Worm (Caenorhabditis elegans) whole organism, L1 larva: ENCODE measurements around the gene mlt-4.

Experiments used
- C04F5.9 ChIP-seq: sonication (generic microtip); optimal IDR thresholded peaks from 2 replicates; lab custom pipeline; 2016; ENCODE audit warnings: missing genetic modification characterization, missing compliant biosample characterization
- C16A3.4 ChIP-seq: fragments of 150-350 bp; optimal IDR thresholded peaks from 2 replicates; lab custom pipeline; 2014; ENCODE audit warnings: missing biosample characterization, missing genetic modification characterization
- alr-1 ChIP-seq: fragments of 200-800 bp; sonication (Bioruptor generic); optimal IDR thresholded peaks from 2 replicates; lab custom pipeline; 2018; ENCODE audit warnings: borderline replicate concordance, mild to moderate bottlenecking, missing genetic modification characterization, missing compliant biosample characterization
- aly-2 ChIP-seq: fragments of 150-350 bp; optimal IDR thresholded peaks from 2 replicates; lab custom pipeline; 2014; ENCODE audit warnings: missing biosample characterization, missing genetic modification characterization
- ama-1 ChIP-seq: fragments of 150-350 bp; optimal IDR thresholded peaks from 2 replicates; lab custom pipeline; 2014
- blmp-1 ChIP-seq: fragments of 150-350 bp; optimal IDR thresholded peaks from 2 replicates; lab custom pipeline; 2014; ENCODE audit warnings: missing biosample characterization, missing genetic modification characterization
- ceh-88 ChIP-seq: fragments of 200-800 bp; sonication (Bioruptor generic); IDR thresholded peaks from 2 replicates; pipeline ENCODE4 v1.3.6; 2022; ENCODE audit warnings: missing genetic modification characterization, missing compliant biosample characterization
- dpl-1 ChIP-seq, 3 experiments: fragments of 150-350 bp in 2 of 3; sonication (generic microtip) in 1 of 3; optimal IDR thresholded peaks; 2 replicates each; lab custom pipeline; 2014 to 2017; ENCODE audit warnings: missing biosample characterization in 3 of 3, missing genetic modification characterization in 3 of 3, missing genetic modification reagents in 3 of 3
- efl-1 ChIP-seq, 4 experiments: fragments of 150-350 bp; optimal IDR thresholded peaks in 3 of 4; peaks in 1 of 4; 1 replicate in 1 of 4; 2 replicates in 3 of 4; lab custom pipeline; 2014; ENCODE audit warnings: missing biosample characterization in 2 of 4, missing genetic modification characterization in 2 of 4, missing genetic modification reagents in 2 of 4
- egl-13 ChIP-seq: sonication (generic microtip); optimal IDR thresholded peaks from 2 replicates; lab custom pipeline; 2016; ENCODE audit warnings: missing genotype, missing genetic modification reagents, missing genetic modification characterization, missing compliant biosample characterization
- elt-2 ChIP-seq: sonication (generic microtip); optimal IDR thresholded peaks from 2 replicates; lab custom pipeline; 2016; ENCODE audit warnings: missing genetic modification characterization, mild to moderate bottlenecking, inconsistent platforms, missing compliant biosample characterization, missing genetic modification reagents
- fkh-8 ChIP-seq: sonication (generic microtip); optimal IDR thresholded peaks from 2 replicates; lab custom pipeline; 2016; ENCODE audit warnings: mild to moderate bottlenecking, missing genetic modification characterization, missing compliant biosample characterization
- fos-1 ChIP-seq: fragments of 150-350 bp; optimal IDR thresholded peaks from 2 replicates; lab custom pipeline; 2014; ENCODE audit warnings: missing biosample characterization, missing genetic modification characterization
- hlh-4 ChIP-seq: sonication (generic microtip); optimal IDR thresholded peaks from 2 replicates; lab custom pipeline; 2016; ENCODE audit warnings: mild to moderate bottlenecking, missing genetic modification characterization, missing compliant biosample characterization
- hpl-2 ChIP-seq: fragments of 150-350 bp; optimal IDR thresholded peaks from 2 replicates; lab custom pipeline; 2014; ENCODE audit warnings: missing biosample characterization, missing genetic modification reagents, missing genetic modification characterization
- irx-1 ChIP-seq: sonication (generic microtip); optimal IDR thresholded peaks from 2 replicates; lab custom pipeline; 2016; ENCODE audit warnings: missing genetic modification characterization, missing compliant biosample characterization
- lin-13 ChIP-seq: fragments of 150-350 bp; optimal IDR thresholded peaks from 2 replicates; lab custom pipeline; 2014; ENCODE audit warnings: missing biosample characterization, missing genetic modification reagents, missing genetic modification characterization
- lin-15B ChIP-seq: fragments of 150-350 bp; sonication (generic microtip); optimal IDR thresholded peaks from 3 replicates; lab custom pipeline; 2014; ENCODE audit warnings: missing biosample characterization, missing genetic modification characterization
- lsy-2 ChIP-seq, 2 experiments: fragments of 150-350 bp; optimal IDR thresholded peaks; 2 replicates each; lab custom pipeline; 2014; ENCODE audit warnings: missing biosample characterization in 2 of 2, missing genetic modification characterization in 2 of 2
- mep-1 ChIP-seq: fragments of 150-350 bp; optimal IDR thresholded peaks from 2 replicates; lab custom pipeline; 2014; ENCODE audit warnings: missing biosample characterization, missing genetic modification characterization
- nhr-11 ChIP-seq: fragments of 150-350 bp; optimal IDR thresholded peaks from 2 replicates; lab custom pipeline; 2014; ENCODE audit warnings: missing biosample characterization, missing genetic modification characterization
- nhr-12 ChIP-seq: sonication (generic microtip); optimal IDR thresholded peaks from 2 replicates; lab custom pipeline; 2017; ENCODE audit warnings: missing biosample characterization, missing genetic modification characterization
- nhr-28 ChIP-seq: fragments of 150-350 bp; optimal IDR thresholded peaks from 2 replicates; lab custom pipeline; 2014; ENCODE audit warnings: missing biosample characterization, missing genetic modification characterization
- nhr-71 ChIP-seq: sonication (generic microtip); optimal IDR thresholded peaks from 2 replicates; lab custom pipeline; 2016; ENCODE audit warnings: mild to moderate bottlenecking, missing genetic modification characterization, moderate library complexity, missing compliant biosample characterization
- nhr-76 ChIP-seq: sonication (generic microtip); optimal IDR thresholded peaks from 2 replicates; lab custom pipeline; 2017; ENCODE audit warnings: missing biosample characterization, missing genetic modification characterization
- nhr-77 ChIP-seq: fragments of 150-350 bp; optimal IDR thresholded peaks from 2 replicates; lab custom pipeline; 2014; ENCODE audit warnings: missing biosample characterization, missing genetic modification characterization
- nhr-84 ChIP-seq: sonication (generic microtip); optimal IDR thresholded peaks from 2 replicates; lab custom pipeline; 2017; ENCODE audit warnings: missing biosample characterization, missing genetic modification characterization
- pax-3 ChIP-seq: fragments of 200-800 bp; sonication (Bioruptor generic); optimal IDR thresholded peaks from 2 replicates; lab custom pipeline; 2018; ENCODE audit warnings: mild to moderate bottlenecking, missing genetic modification characterization, moderate library complexity, missing compliant biosample characterization
- sox-4 ChIP-seq: sonication (generic microtip); optimal IDR thresholded peaks from 2 replicates; lab custom pipeline; 2016; ENCODE audit warnings: missing genetic modification characterization, missing compliant biosample characterization
- swsn-7 ChIP-seq: sonication (generic microtip); optimal IDR thresholded peaks from 2 replicates; lab custom pipeline; 2016; ENCODE audit warnings: missing genetic modification characterization, missing compliant biosample characterization
- tbx-2 ChIP-seq: sonication (generic microtip); optimal IDR thresholded peaks from 2 replicates; lab custom pipeline; 2016; ENCODE audit warnings: missing genetic modification characterization, missing compliant biosample characterization
- tlp-1 ChIP-seq: fragments of 150-350 bp; optimal IDR thresholded peaks from 2 replicates; lab custom pipeline; 2014; ENCODE audit warnings: missing biosample characterization, missing genetic modification characterization
- unc-130 ChIP-seq: fragments of 150-350 bp; optimal IDR thresholded peaks from 2 replicates; lab custom pipeline; 2017; ENCODE audit warnings: missing biosample characterization, missing genetic modification characterization, inconsistent platforms
- unc-62 ChIP-seq: fragments of 150-350 bp; optimal IDR thresholded peaks from 2 replicates; lab custom pipeline; 2014; ENCODE audit warnings: missing biosample characterization, missing genetic modification reagents, missing genetic modification characterization
- vab-15 ChIP-seq: sonication (generic microtip); optimal IDR thresholded peaks from 2 replicates; lab custom pipeline; 2017; ENCODE audit warnings: missing genotype, mild to moderate bottlenecking, missing genetic modification characterization, missing compliant biosample characterization
- xbp-1 ChIP-seq: sonication (generic microtip); optimal IDR thresholded peaks from 2 replicates; lab custom pipeline; 2016; ENCODE audit warnings: missing genetic modification characterization, missing compliant biosample characterization
- zip-4 ChIP-seq: fragments of 200-800 bp; sonication (Bioruptor generic); optimal IDR thresholded peaks from 2 replicates; lab custom pipeline; 2018; ENCODE audit warnings: mild to moderate bottlenecking, missing genetic modification characterization, moderate library complexity, missing compliant biosample characterization
- ztf-4 ChIP-seq: fragments of 150-350 bp; optimal IDR thresholded peaks from 2 replicates; lab custom pipeline; 2014; ENCODE audit warnings: missing biosample characterization, missing genetic modification characterization

mlt-4 gene

ce11 chrV:20297650-20298049 lies 8.4 kb upstream of the mlt-4 start, which contains the start of gene ZC15.5:
Gene ZC15.5, plus strand, starts transcription at chrV:20297950.
- no peak for TF ChIP-seq egl-13 (tag; lab: Kevin White, UChicago)
- no peak for TF ChIP-seq lin-13 (GFP tag; lab: Kevin White, UChicago)
- TF ChIP-seq unc-62 (GFP tag; lab: Kevin White, UChicago), result no peak
- no peak for TF ChIP-seq ceh-88 (GFP tag; lab: Robert Waterston, UW)
- TF ChIP-seq tbx-2 (tag; lab: Kevin White, UChicago), result no peak
- TF ChIP-seq nhr-76 (tag; lab: Kevin White, UChicago), result no peak
- TF ChIP-seq blmp-1 (tag; lab: Kevin White, UChicago), result no peak
- no peak for TF ChIP-seq C04F5.9 (tag; lab: Kevin White, UChicago)
- no peak for TF ChIP-seq nhr-71 (tag; lab: Kevin White, UChicago)

ce11 chrV:20294388-20294787 lies 5.2 kb upstream of the mlt-4 start, which contains the start of gene clec-261:
Gene clec-261, minus strand, starts transcription at chrV:20294488.
- TF ChIP-seq unc-62 (GFP tag; lab: Kevin White, UChicago) (no peak), mep-1 (tag; lab: Kevin White, UChicago) (no peak), nhr-71 (tag; lab: Kevin White, UChicago) (no peak)

ce11 chrV:20282827-20283226 lies 6.4 kb downstream of the mlt-4 start:
- TF ChIP-seq efl-1 (optimal IDR thresholded peaks at IDR 0.05; lab: Kevin White, UChicago), result no peak
- TF ChIP-seq efl-1 (GFP tag; optimal IDR thresholded peaks at IDR 0.05 in 1 of 2; lab: Kevin White, UChicago), result peak in 1 of 2 experiments; percentile 34
- no peak for TF ChIP-seq hlh-4

DNA sequence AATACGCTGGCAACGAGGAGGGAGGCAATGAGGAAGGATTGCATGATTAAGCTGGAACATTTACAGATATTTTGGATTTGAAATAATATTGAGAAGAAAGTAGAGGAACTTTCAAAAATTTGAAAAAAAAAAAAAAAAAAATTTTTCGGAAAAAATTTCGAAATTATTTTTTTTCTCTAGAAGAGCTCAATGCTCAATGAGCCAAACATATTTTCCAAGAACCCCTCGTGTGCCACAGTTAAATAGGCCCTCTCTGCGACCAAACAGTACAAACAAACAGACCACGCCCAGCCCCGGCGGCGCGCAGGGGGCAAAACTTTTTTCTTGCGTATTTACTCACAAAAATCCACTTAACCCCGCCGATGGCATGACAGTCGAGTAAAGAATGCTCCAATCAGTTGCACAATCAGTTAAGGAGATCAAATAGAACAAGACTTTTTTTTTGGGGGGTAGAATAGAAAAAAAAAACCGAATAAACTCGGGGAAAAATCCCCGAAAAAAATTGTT lies 9.4 kb downstream of the mlt-4 start, which contains the start of gene pqn-94:
TSS of gene pqn-94 (minus strand) at position 51 of the 507 bp plus-strand sequence.
- TF ChIP-seq zip-4, result no peak
- TF ChIP-seq unc-62 (GFP tag; lab: Kevin White, UChicago), result no peak
- TF ChIP-seq elt-2, result no peak
- TF ChIP-seq nhr-77 (tag; lab: Kevin White, UChicago), result peak; percentile 32
- no peak for TF ChIP-seq sox-4 (tag; lab: Kevin White, UChicago)
- no peak for TF ChIP-seq ztf-4 (tag; lab: Kevin White, UChicago)
- TF ChIP-seq tbx-2 (tag; lab: Kevin White, UChicago), result peak; percentile 0
- no peak for TF ChIP-seq irx-1 (tag; lab: Kevin White, UChicago)
- no peak for TF ChIP-seq dpl-1 (GFP tag; optimal IDR thresholded peaks at IDR 0.05; lab: Kevin White, UChicago)
- no peak for TF ChIP-seq nhr-11 (tag; lab: Kevin White, UChicago)
- no peak for TF ChIP-seq tlp-1
- TF ChIP-seq nhr-12, result no peak
- TF ChIP-seq pax-3 (tag; lab: Kevin White, UChicago), result no peak
- no peak for TF ChIP-seq aly-2 (tag; lab: Kevin White, UChicago)
- TF ChIP-seq nhr-84 (tag; lab: Kevin White, UChicago), result no peak
- TF ChIP-seq alr-1, result no peak

DNA sequence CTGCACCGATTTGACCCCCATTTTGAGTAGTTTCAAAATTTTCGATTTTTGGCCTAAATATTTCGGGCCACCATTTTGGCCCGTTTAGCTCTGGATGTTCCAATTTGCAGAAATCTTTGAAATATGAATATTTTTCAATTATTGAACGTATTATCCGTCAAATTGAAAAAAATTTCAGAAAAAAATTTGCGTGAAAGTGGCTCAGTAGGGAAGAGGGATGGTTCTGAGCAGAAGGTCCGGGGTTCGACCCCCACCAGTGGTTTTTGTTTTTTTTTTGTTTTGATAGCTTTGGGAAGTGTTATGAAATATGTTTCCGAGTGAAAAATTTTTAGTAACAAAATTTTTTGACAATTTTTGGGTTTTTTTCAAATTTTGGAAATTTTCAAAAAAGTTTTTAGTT lies 9.9 kb downstream of the mlt-4 start:
- TF ChIP-seq xbp-1 (no peak), lsy-2 (tag; optimal IDR thresholded peaks at IDR 0.05; lab: Kevin White, UChicago) (no peak), nhr-28 (tag; lab: Kevin White, UChicago) (no peak), ama-1 (lab: Kevin White, UChicago) (no peak), lin-15B (tag; lab: Kevin White, UChicago) (no peak), fos-1 (no peak), nhr-84 (tag; lab: Kevin White, UChicago) (no peak), unc-130 (tag; lab: Kevin White, UChicago) (no peak), fkh-8 (no peak), vab-15 (no peak), swsn-7 (tag; lab: Kevin White, UChicago) (no peak), C16A3.4 (no peak), mep-1 (tag; lab: Kevin White, UChicago) (no peak), hpl-2 (GFP tag; lab: Kevin White, UChicago) (no peak)
